Worm (Caenorhabditis elegans) whole organism, young adult: Measurements from ENCODE around the gene nhr-104.

ENCODE experiments used
- C06A6.2 ChIP-seq: fragments of 200-800 bp; sonication (Bioruptor generic); conservative IDR thresholded peaks from 2 replicates; pipeline ENCODE4 v1.3.6; 2022; ENCODE audit warnings: missing genetic modification characterization, missing compliant biosample characterization
- F37B4.10 ChIP-seq: fragments of 200-800 bp; sonication (Bioruptor generic); IDR thresholded peaks from 2 replicates; pipeline ENCODE4 v1.3.6; 2022; ENCODE audit warnings: missing genetic modification characterization, missing compliant biosample characterization
- F49E8.2 ChIP-seq: sonication (generic microtip); optimal IDR thresholded peaks from 3 replicates; lab custom pipeline; 2017; ENCODE audit warnings: missing genetic modification characterization, mild to moderate bottlenecking, missing compliant biosample characterization, antibody characterized with exemption, moderate library complexity; ENCODE audit not compliant: insufficient read depth
- F52B5.7 ChIP-seq: sonication (generic microtip); optimal IDR thresholded peaks from 2 replicates; lab custom pipeline; 2016; ENCODE audit warnings: mild to moderate bottlenecking, missing genetic modification characterization, missing compliant biosample characterization
- F55B11.4 ChIP-seq: sonication (generic microtip); optimal IDR thresholded peaks from 2 replicates; lab custom pipeline; 2016; ENCODE audit warnings: missing compliant biosample characterization, missing genetic modification characterization, borderline replicate concordance; ENCODE audit not compliant: insufficient read depth
- F57A8.1 ChIP-seq: fragments of 200-800 bp; sonication (Bioruptor generic); optimal IDR thresholded peaks from 2 replicates; lab custom pipeline; 2018; ENCODE audit warnings: mild to moderate bottlenecking, missing genetic modification characterization, moderate library complexity, missing compliant biosample characterization
- F57C9.4 ChIP-seq: sonication (generic microtip); optimal IDR thresholded peaks from 2 replicates; lab custom pipeline; 2017; ENCODE audit warnings: mild to moderate bottlenecking, missing genetic modification characterization, missing compliant biosample characterization
- T26A5.8 ChIP-seq: sonication (generic microtip); optimal IDR thresholded peaks from 2 replicates; lab custom pipeline; 2016; ENCODE audit warnings: missing genetic modification characterization, missing compliant biosample characterization
- Y79H2A.3 ChIP-seq: fragments of 200-800 bp; sonication (Bioruptor generic); conservative IDR thresholded peaks from 2 replicates; pipeline ENCODE4 v1.3.6; 2022; ENCODE audit warnings: missing genetic modification reagents, missing genetic modification characterization, missing compliant biosample characterization
- Y95B8A.8 ChIP-seq: fragments of 200-800 bp; sonication (Bioruptor generic); IDR thresholded peaks from 2 replicates; pipeline ENCODE4 v1.3.6; 2022; ENCODE audit warnings: missing genetic modification reagents, missing genetic modification characterization, missing compliant biosample characterization
- ama-1 ChIP-seq, 3 experiments: fragments of 150-350 bp in 1 of 3; sonication (generic microtip) in 2 of 3; optimal IDR thresholded peaks; 2 replicates each; lab custom pipeline; 2014 to 2018; ENCODE audit warnings: missing biosample characterization in 2 of 3, missing genetic modification characterization in 2 of 3, missing genetic modification reagents in 2 of 3
- attf-3 ChIP-seq: fragments of 200-800 bp; sonication (Bioruptor generic); conservative IDR thresholded peaks from 2 replicates; pipeline ENCODE4 v1.3.6; 2022; ENCODE audit warnings: missing genetic modification reagents, missing genetic modification characterization, missing compliant biosample characterization
- attf-5 ChIP-seq: fragments of 200-800 bp; sonication (Bioruptor generic); optimal IDR thresholded peaks from 2 replicates; lab custom pipeline; 2018; ENCODE audit warnings: mild to moderate bottlenecking, missing genetic modification characterization, missing compliant biosample characterization
- cebp-2 ChIP-seq: fragments of 200-800 bp; sonication (Bioruptor generic); IDR thresholded peaks from 2 replicates; pipeline ENCODE4 v1.3.6; 2022; ENCODE audit warnings: missing genetic modification characterization, missing compliant biosample characterization
- ceh-27 ChIP-seq: fragments of 200-800 bp; sonication (Bioruptor generic); optimal IDR thresholded peaks from 2 replicates; lab custom pipeline; 2018; ENCODE audit warnings: mild to moderate bottlenecking, missing genetic modification characterization, moderate library complexity, missing compliant biosample characterization
- ceh-40 ChIP-seq: fragments of 200-800 bp; sonication (Bioruptor generic); IDR thresholded peaks from 2 replicates; pipeline ENCODE4 v1.3.6; 2022; ENCODE audit warnings: missing genetic modification characterization, missing compliant biosample characterization
- ceh-91 ChIP-seq: fragments of 200-800 bp; sonication (Bioruptor generic); IDR thresholded peaks from 2 replicates; pipeline ENCODE4 v1.3.6; 2022; ENCODE audit warnings: missing genetic modification reagents, missing genetic modification characterization, missing compliant biosample characterization
- chd-7 ChIP-seq: sonication (generic microtip); optimal IDR thresholded peaks from 2 replicates; lab custom pipeline; 2016; ENCODE audit warnings: mild to moderate bottlenecking, missing genetic modification characterization, moderate library complexity, missing compliant biosample characterization
- egl-18 ChIP-seq: fragments of 200-800 bp; sonication (Bioruptor generic); IDR thresholded peaks from 2 replicates; pipeline ENCODE4 v1.3.6; 2022; ENCODE audit warnings: missing genetic modification reagents, missing genetic modification characterization, missing compliant biosample characterization
- hmg-1.2 ChIP-seq: fragments of 200-800 bp; sonication (Bioruptor generic); IDR thresholded peaks from 2 replicates; pipeline ENCODE4 v1.3.6; 2022; ENCODE audit warnings: missing genetic modification reagents, missing genetic modification characterization, missing compliant biosample characterization
- lin-40 ChIP-seq: sonication (generic microtip); optimal IDR thresholded peaks from 2 replicates; lab custom pipeline; 2016; ENCODE audit warnings: missing genetic modification characterization, mild to moderate bottlenecking, missing compliant biosample characterization, missing genotype, missing genetic modification reagents
- madf-3 ChIP-seq: fragments of 200-800 bp; sonication (Bioruptor generic); IDR thresholded peaks from 2 replicates; pipeline ENCODE4 v1.3.6; 2022; ENCODE audit warnings: missing genetic modification reagents, missing genetic modification characterization, missing compliant biosample characterization
- madf-6 ChIP-seq: fragments of 200-800 bp; sonication (Bioruptor generic); IDR thresholded peaks from 2 replicates; pipeline ENCODE4 v1.3.6; 2022; ENCODE audit warnings: missing genetic modification reagents, missing genetic modification characterization, missing compliant biosample characterization
- madf-8 ChIP-seq: fragments of 200-800 bp; sonication (Bioruptor generic); conservative IDR thresholded peaks from 2 replicates; pipeline ENCODE4 v1.3.6; 2022; ENCODE audit warnings: missing genetic modification reagents, missing genetic modification characterization, missing compliant biosample characterization
- mel-28 ChIP-seq: sonication (generic microtip); optimal IDR thresholded peaks from 2 replicates; lab custom pipeline; 2016; ENCODE audit warnings: borderline replicate concordance, mild to moderate bottlenecking, missing genetic modification characterization, missing compliant biosample characterization
- mes-4 ChIP-seq: sonication (generic microtip); optimal IDR thresholded peaks from 2 replicates; lab custom pipeline; 2016; ENCODE audit warnings: missing genotype, missing genetic modification characterization, missing compliant biosample characterization
- nfya-2 ChIP-seq: fragments of 200-800 bp; sonication (Bioruptor generic); IDR thresholded peaks from 2 replicates; pipeline ENCODE4 v1.3.6; 2022; ENCODE audit warnings: missing genetic modification reagents, missing genetic modification characterization, missing compliant biosample characterization
- nhr-179 ChIP-seq: sonication (generic microtip); optimal IDR thresholded peaks from 2 replicates; lab custom pipeline; 2016; ENCODE audit warnings: mild to moderate bottlenecking, missing genetic modification characterization, missing compliant biosample characterization
- nhr-80 ChIP-seq: sonication (generic microtip); optimal IDR thresholded peaks from 2 replicates; lab custom pipeline; 2016; ENCODE audit warnings: missing genetic modification characterization, missing compliant biosample characterization
- nhr-90 ChIP-seq: sonication (generic microtip); optimal IDR thresholded peaks from 2 replicates; lab custom pipeline; 2016; ENCODE audit warnings: missing genotype, mild to moderate bottlenecking, missing genetic modification characterization, missing compliant biosample characterization
- pha-4 ChIP-seq: fragments of 150-350 bp; sonication (generic microtip); optimal IDR thresholded peaks from 2 replicates; lab custom pipeline; 2014; ENCODE audit warnings: missing biosample characterization, missing genetic modification reagents, missing genetic modification characterization
- rec-8 ChIP-seq, 2 experiments: sonication (generic microtip); optimal IDR thresholded peaks; 2 replicates each; lab custom pipeline; 2016; ENCODE audit warnings: mild to moderate bottlenecking in 2 of 2, missing genetic modification characterization in 2 of 2, missing genetic modification reagents in 2 of 2, missing genotype in 2 of 2, missing biosample characterization in 1 of 2, missing compliant biosample characterization in 1 of 2, moderate library complexity in 1 of 2
- tbx-9 ChIP-seq: sonication (generic microtip); optimal IDR thresholded peaks from 2 replicates; lab custom pipeline; 2016; ENCODE audit warnings: borderline replicate concordance, missing genetic modification characterization, inconsistent platforms, missing compliant biosample characterization
- ztf-18 ChIP-seq: sonication (generic microtip); optimal IDR thresholded peaks from 2 replicates; lab custom pipeline; 2016; ENCODE audit warnings: missing genotype, mild to moderate bottlenecking, missing genetic modification characterization, missing compliant biosample characterization
- ztf-22 ChIP-seq: fragments of 200-800 bp; sonication (Bioruptor generic); optimal IDR thresholded peaks from 2 replicates; lab custom pipeline; 2018; ENCODE audit warnings: mild to moderate bottlenecking, missing genetic modification characterization, moderate library complexity, missing compliant biosample characterization
- ztf-25 ChIP-seq: fragments of 200-800 bp; sonication (Bioruptor generic); IDR thresholded peaks from 2 replicates; pipeline ENCODE4 v1.3.6; 2022; ENCODE audit warnings: missing genetic modification reagents, missing genetic modification characterization, missing compliant biosample characterization
- ztf-26 ChIP-seq: sonication (generic microtip); optimal IDR thresholded peaks from 2 replicates; lab custom pipeline; 2017; ENCODE audit warnings: missing genetic modification characterization, missing compliant biosample characterization
- ztf-28 ChIP-seq: fragments of 200-800 bp; sonication (Bioruptor generic); IDR thresholded peaks from 2 replicates; pipeline ENCODE4 v1.3.6; 2022; ENCODE audit warnings: missing genetic modification reagents, missing genetic modification characterization, missing compliant biosample characterization
- ztf-3 ChIP-seq: fragments of 200-800 bp; sonication (Bioruptor generic); optimal IDR thresholded peaks from 2 replicates; lab custom pipeline; 2018; ENCODE audit warnings: mild to moderate bottlenecking, missing genetic modification characterization, missing compliant biosample characterization

The nhr-104 gene

ce11 chrIV:4788332-4788731 is at the start of gene nhr-104:
nhr-104 (minus strand) TSS chrIV:4788692.
- TF ChIP-seq mel-28 (tag; lab: Kevin White, UChicago) (no peak), attf-3 (GFP tag; lab: Robert Waterston, UW) (no peak), rec-8 (tag; optimal IDR thresholded peaks at IDR 0.05; lab: Kevin White, UChicago) (no peak), F57C9.4 (tag; lab: Kevin White, UChicago) (no peak), ztf-26 (tag; lab: Kevin White, UChicago) (no peak), attf-5 (GFP tag; lab: Kevin White, UChicago) (peak; percentile 38), chd-7 (no peak), Y95B8A.8 (GFP tag; lab: Robert Waterston, UW) (no peak), Y79H2A.3 (GFP tag; lab: Robert Waterston, UW) (no peak), egl-18 (GFP tag; lab: Robert Waterston, UW) (no peak), cebp-2 (GFP tag; lab: Robert Waterston, UW) (no peak), F37B4.10 (GFP tag; lab: Robert Waterston, UW) (no peak), lin-40 (peak; percentile 45), ztf-22 (GFP tag; lab: Kevin White, UChicago) (no peak), nfya-2 (GFP tag; lab: Robert Waterston, UW) (no peak), F49E8.2 (tag; lab: Kevin White, UChicago) (no peak), hmg-1.2 (GFP tag; lab: Robert Waterston, UW) (peak; percentile 45; the same call in 1 of the 2 replicates), ceh-27 (GFP tag; lab: Kevin White, UChicago) (no peak), nhr-80 (peak; percentile 80), madf-8 (GFP tag; lab: Robert Waterston, UW) (no peak), mes-4 (tag; lab: Kevin White, UChicago) (no peak), F55B11.4 (tag; lab: Kevin White, UChicago) (no peak), ztf-25 (no peak), nhr-179 (tag; lab: Kevin White, UChicago) (no peak), ceh-40 (GFP tag; lab: Robert Waterston, UW) (no peak), F52B5.7 (tag; lab: Kevin White, UChicago) (no peak), nhr-90 (tag; lab: Kevin White, UChicago) (no peak), ama-1 (optimal IDR thresholded peaks at IDR 0.05; lab: Kevin White, UChicago) (no peak), ama-1 (GFP tag; optimal IDR thresholded peaks at IDR 0.05; lab: Kevin White, UChicago) (no peak), pha-4 (tag; lab: Kevin White, UChicago) (peak; percentile 56)

ce11 chrIV:4829641-4830040 is 41.1 kb upstream of the nhr-104 start:
- TF ChIP-seq mes-4 (tag; lab: Kevin White, UChicago) (no peak), ceh-91 (GFP tag; lab: Robert Waterston, UW) (no peak), cebp-2 (GFP tag; lab: Robert Waterston, UW) (no peak), ztf-18 (tag; lab: Kevin White, UChicago) (no peak), attf-3 (GFP tag; lab: Robert Waterston, UW) (no peak), madf-3 (GFP tag; lab: Robert Waterston, UW) (no peak), ztf-26 (tag; lab: Kevin White, UChicago) (no peak), tbx-9 (tag; lab: Kevin White, UChicago) (no peak), ztf-25 (no peak), F57A8.1 (no peak), ztf-3 (GFP tag; lab: Kevin White, UChicago) (no peak), madf-6 (GFP tag; lab: Robert Waterston, UW) (no peak), ztf-28 (GFP tag; lab: Robert Waterston, UW) (no peak), chd-7 (no peak), T26A5.8 (tag; lab: Kevin White, UChicago) (no peak), C06A6.2 (GFP tag; lab: Robert Waterston, UW) (no peak), Y95B8A.8 (GFP tag; lab: Robert Waterston, UW) (no peak)
